ENCODE assay signal across 4 worm cellular contexts in genomic region chrX:14238291-14238758, ce11.
TF ChIP-seq lines count a peak whose summit lies in the region.

Gene K04C1.2 (plus strand): TSS chrX:14238708.

TF ChIP-seq in whole organism, L1 larva, 84 proteins besides CTCF, POLR2A, EP300 and RAD21 (continued from another document and continues in another):
- TF ChIP-seq fkh-10 (GFP tag; optimal IDR thresholded peaks at IDR 0.05; lab: Kevin White, UChicago): no peak
- no peak for TF ChIP-seq fkh-4 (tag; optimal IDR thresholded peaks at IDR 0.05; lab: Kevin White, UChicago; ENCODE audit: borderline replicate concordance)
- TF ChIP-seq hpl-2 (GFP tag; optimal IDR thresholded peaks at IDR 0.05; lab: Kevin White, UChicago): no peak
- no peak for TF ChIP-seq irx-1 (tag; optimal IDR thresholded peaks at IDR 0.05; lab: Kevin White, UChicago)
- no peak for TF ChIP-seq ces-1 (GFP tag; optimal IDR thresholded peaks at IDR 0.05; lab: Kevin White, UChicago)
- peak in 1 of 3 experiments; percentile 52 for TF ChIP-seq ceh-82 (tag; optimal IDR thresholded peaks at IDR 0.05; lab: Kevin White, UChicago)
- TF ChIP-seq ztf-4 (tag; optimal IDR thresholded peaks at IDR 0.05; lab: Kevin White, UChicago): no peak
- TF ChIP-seq nhr-11 (tag; optimal IDR thresholded peaks at IDR 0.05; lab: Kevin White, UChicago): no peak
- no peak for TF ChIP-seq snpc-4 (tag; optimal IDR thresholded peaks at IDR 0.05; lab: Kevin White, UChicago)
- TF ChIP-seq efl-1 (optimal IDR thresholded peaks at IDR 0.05; lab: Kevin White, UChicago): peak; percentile 10 to 20
- TF ChIP-seq efl-1 (GFP tag; optimal IDR thresholded peaks at IDR 0.05 in 1 of 2; lab: Kevin White, UChicago): peak in 1 of 2 experiments; percentile 33
- no peak for TF ChIP-seq egl-27 (tag; optimal IDR thresholded peaks at IDR 0.05; lab: Kevin White, UChicago)
- TF ChIP-seq sptf-1 (tag; optimal IDR thresholded peaks at IDR 0.05; lab: Kevin White, UChicago): no peak
- no peak for TF ChIP-seq xbp-1 (tag; optimal IDR thresholded peaks at IDR 0.05; lab: Kevin White, UChicago)
- peak; percentile 6 for TF ChIP-seq nhr-47 (tag; optimal IDR thresholded peaks at IDR 0.05; lab: Kevin White, UChicago)
- no peak for TF ChIP-seq mab-9 (GFP tag; IDR thresholded peaks at IDR 0.05; lab: Robert Waterston, UW)
- no peak for TF ChIP-seq pag-3 (tag; optimal IDR thresholded peaks at IDR 0.05; lab: Kevin White, UChicago; ENCODE audit: borderline replicate concordance, insufficient read depth)
- no peak for TF ChIP-seq tlp-1 (tag; optimal IDR thresholded peaks at IDR 0.05; lab: Kevin White, UChicago)
- no peak for TF ChIP-seq ztf-11 (tag; optimal IDR thresholded peaks at IDR 0.05; lab: Kevin White, UChicago)
- no peak for TF ChIP-seq sox-4 (tag; optimal IDR thresholded peaks at IDR 0.05; lab: Kevin White, UChicago)
- no peak for TF ChIP-seq lir-3 (tag; optimal IDR thresholded peaks at IDR 0.05; lab: Kevin White, UChicago; ENCODE audit: poor library complexity)
- no peak for TF ChIP-seq ama-1 (optimal IDR thresholded peaks at IDR 0.05; lab: Kevin White, UChicago)
- peak; percentile 32 to 68 for TF ChIP-seq lin-35 (GFP tag; optimal IDR thresholded peaks at IDR 0.05; lab: Kevin White, UChicago)
- TF ChIP-seq C04F5.9 (tag; optimal IDR thresholded peaks at IDR 0.05; lab: Kevin White, UChicago): no peak
- TF ChIP-seq nhr-20 (tag; optimal IDR thresholded peaks at IDR 0.05; lab: Kevin White, UChicago): peak; percentile 24
- TF ChIP-seq nhr-237 (tag; optimal IDR thresholded peaks at IDR 0.05; lab: Kevin White, UChicago): no peak
- peak; percentile 59 for TF ChIP-seq snu-23 (GFP tag; optimal IDR thresholded peaks at IDR 0.05; lab: Kevin White, UChicago)
- no peak for TF ChIP-seq lin-15B (tag; optimal IDR thresholded peaks at IDR 0.05; lab: Kevin White, UChicago)
- TF ChIP-seq dpl-1 (GFP tag; optimal IDR thresholded peaks at IDR 0.05; lab: Kevin White, UChicago): peak in 1 of 3 experiments; percentile 35
- TF ChIP-seq C34B4.2 (tag; optimal IDR thresholded peaks at IDR 0.05; lab: Kevin White, UChicago): no peak
- no peak for TF ChIP-seq ceh-8 (GFP tag; optimal IDR thresholded peaks at IDR 0.05; lab: Kevin White, UChicago)
- peak; percentile 33 for TF ChIP-seq nhr-71 (tag; optimal IDR thresholded peaks at IDR 0.05; lab: Kevin White, UChicago)
- TF ChIP-seq unc-130 (tag; optimal IDR thresholded peaks at IDR 0.05; lab: Kevin White, UChicago): no peak
- TF ChIP-seq nhr-85 (tag; lab: Kevin White, UChicago): no peak

TF ChIP-seq in whole organism, L2 larva, 48 proteins besides CTCF, POLR2A, EP300 and RAD21 (continued from another document):
- no peak for TF ChIP-seq ztf-11 (tag; optimal IDR thresholded peaks at IDR 0.05; lab: Kevin White, UChicago)
- TF ChIP-seq lsy-2 (tag; optimal IDR thresholded peaks at IDR 0.05; lab: Kevin White, UChicago): peak in 1 of 2 experiments; percentile 51
- no peak for TF ChIP-seq gmeb-1 (tag; optimal IDR thresholded peaks at IDR 0.05; lab: Kevin White, UChicago)
- TF ChIP-seq sem-4 (tag; optimal IDR thresholded peaks at IDR 0.05; lab: Kevin White, UChicago): no peak
- peak; percentile 9 for TF ChIP-seq blmp-1 (tag; optimal IDR thresholded peaks at IDR 0.05; lab: Kevin White, UChicago; ENCODE audit: insufficient read depth)
- TF ChIP-seq nhr-10 (tag; optimal IDR thresholded peaks at IDR 0.05; lab: Kevin White, UChicago): no peak
- TF ChIP-seq ZK546.5 (tag; optimal IDR thresholded peaks at IDR 0.05; lab: Kevin White, UChicago): no peak
- no peak for TF ChIP-seq egl-27 (tag; optimal IDR thresholded peaks at IDR 0.05; lab: Kevin White, UChicago)
- TF ChIP-seq nhr-237 (tag; optimal IDR thresholded peaks at IDR 0.05; lab: Kevin White, UChicago): no peak
- no peak for TF ChIP-seq elt-3 (tag; optimal IDR thresholded peaks at IDR 0.05; lab: Kevin White, UChicago)
- TF ChIP-seq fos-1 (tag; optimal IDR thresholded peaks at IDR 0.05; lab: Kevin White, UChicago): peak; percentile 35
- no peak for TF ChIP-seq unc-39 (tag; optimal IDR thresholded peaks at IDR 0.05; lab: Kevin White, UChicago)
- no peak for TF ChIP-seq Y55F3AM.14 (GFP tag; optimal IDR thresholded peaks at IDR 0.05; lab: Kevin White, UChicago)
- no peak for TF ChIP-seq R02D3.7 (tag; optimal IDR thresholded peaks at IDR 0.05; lab: Kevin White, UChicago)
- no peak for TF ChIP-seq mab-5 (tag; optimal IDR thresholded peaks at IDR 0.05; lab: Kevin White, UChicago)
- no peak for TF ChIP-seq sma-3 (GFP tag; optimal IDR thresholded peaks at IDR 0.05; lab: Kevin White, UChicago)
- TF ChIP-seq elt-1 (tag; optimal IDR thresholded peaks at IDR 0.05; lab: Kevin White, UChicago): no peak
- no peak for TF ChIP-seq aly-2 (tag; optimal IDR thresholded peaks at IDR 0.05; lab: Kevin White, UChicago)
- TF ChIP-seq ztf-4 (tag; optimal IDR thresholded peaks at IDR 0.05; lab: Kevin White, UChicago): no peak
- no peak for TF ChIP-seq nhr-77 (tag; optimal IDR thresholded peaks at IDR 0.05; lab: Kevin White, UChicago)
- TF ChIP-seq F13H6.1 (tag; optimal IDR thresholded peaks at IDR 0.05; lab: Kevin White, UChicago): peak; percentile 39
- TF ChIP-seq lin-39 (tag; optimal IDR thresholded peaks at IDR 0.05; lab: Kevin White, UChicago): no peak
- TF ChIP-seq zag-1 (tag; optimal IDR thresholded peaks at IDR 0.05; lab: Kevin White, UChicago): no peak
- no peak for TF ChIP-seq peb-1 (tag; optimal IDR thresholded peaks at IDR 0.05; lab: Kevin White, UChicago)
- TF ChIP-seq lin-13 (GFP tag; optimal IDR thresholded peaks at IDR 0.05; lab: Kevin White, UChicago): no peak
- TF ChIP-seq mdl-1 (tag; optimal IDR thresholded peaks at IDR 0.05; lab: Kevin White, UChicago): no peak
- TF ChIP-seq dmd-4 (tag; optimal IDR thresholded peaks at IDR 0.05; lab: Kevin White, UChicago): no peak
- no peak for TF ChIP-seq alr-1 (tag; optimal IDR thresholded peaks at IDR 0.05; lab: Kevin White, UChicago)
- TF ChIP-seq nhr-12 (tag; optimal IDR thresholded peaks at IDR 0.05; lab: Kevin White, UChicago): no peak
- TF ChIP-seq lin-11 (tag; optimal IDR thresholded peaks at IDR 0.05; lab: Kevin White, UChicago): no peak
- no peak for TF ChIP-seq ztf-1 (GFP tag; conservative IDR thresholded peaks at IDR 0.05; lab: Robert Waterston, UW)
- no peak for TF ChIP-seq nhr-11 (tag; optimal IDR thresholded peaks at IDR 0.05; lab: Kevin White, UChicago)
- TF ChIP-seq ama-1 (optimal IDR thresholded peaks at IDR 0.05; lab: Kevin White, UChicago): no peak
- TF ChIP-seq nhr-25 (tag; optimal IDR thresholded peaks at IDR 0.05; lab: Kevin White, UChicago): peak; percentile 46
- TF ChIP-seq unc-55 (GFP tag; optimal IDR thresholded peaks at IDR 0.05; lab: Kevin White, UChicago): peak; percentile 66
- no peak for TF ChIP-seq ceh-16 (tag; optimal IDR thresholded peaks at IDR 0.05; lab: Kevin White, UChicago)
- TF ChIP-seq nhr-23 (tag; optimal IDR thresholded peaks at IDR 0.05; lab: Kevin White, UChicago): no peak

TF ChIP-seq in whole organism, L3 larva, 47 proteins besides CTCF, POLR2A, EP300 and RAD21 (continued from another document):
- TF ChIP-seq nhr-11 (tag; optimal IDR thresholded peaks at IDR 0.05; lab: Kevin White, UChicago) (no peak), mml-1 (tag; optimal IDR thresholded peaks at IDR 0.05; lab: Kevin White, UChicago) (no peak), elt-1 (tag; optimal IDR thresholded peaks at IDR 0.05; lab: Kevin White, UChicago) (no peak), skn-1 (tag; optimal IDR thresholded peaks at IDR 0.05; lab: Kevin White, UChicago) (no peak), fkh-2 (tag; optimal IDR thresholded peaks at IDR 0.05; lab: Kevin White, UChicago) (no peak), sea-2 (GFP tag; optimal IDR thresholded peaks at IDR 0.05; lab: Kevin White, UChicago) (no peak), fos-1 (tag; optimal IDR thresholded peaks at IDR 0.05; lab: Kevin White, UChicago) (no peak), unc-39 (tag; optimal IDR thresholded peaks at IDR 0.05; lab: Kevin White, UChicago) (no peak), nhr-25 (tag; optimal IDR thresholded peaks at IDR 0.05; lab: Kevin White, UChicago) (peak; percentile 9), fkh-10 (GFP tag; optimal IDR thresholded peaks at IDR 0.05; lab: Kevin White, UChicago) (no peak), elt-2 (tag; optimal IDR thresholded peaks at IDR 0.05; lab: Kevin White, UChicago) (peak; percentile 58), pqm-1 (tag; optimal IDR thresholded peaks at IDR 0.05; lab: Kevin White, UChicago) (peak; percentile 44), ceh-9 (tag; optimal IDR thresholded peaks at IDR 0.05; lab: Kevin White, UChicago) (no peak), elt-3 (tag; optimal IDR thresholded peaks at IDR 0.05; lab: Kevin White, UChicago) (no peak), lsy-12 (tag; optimal IDR thresholded peaks at IDR 0.05; lab: Kevin White, UChicago) (no peak), eor-1 (tag; optimal IDR thresholded peaks at IDR 0.05; lab: Kevin White, UChicago) (no peak), ztf-11 (tag; optimal IDR thresholded peaks at IDR 0.05; lab: Kevin White, UChicago) (no peak), ceh-82 (tag; optimal IDR thresholded peaks at IDR 0.05; lab: Kevin White, UChicago) (no peak), egl-5 (tag; optimal IDR thresholded peaks at IDR 0.05; lab: Kevin White, UChicago) (no peak), tbx-2 (tag; optimal IDR thresholded peaks at IDR 0.05; lab: Kevin White, UChicago) (no peak), nfya-1 (tag; optimal IDR thresholded peaks at IDR 0.05; lab: Kevin White, UChicago; ENCODE audit: insufficient read depth) (peak; percentile 50), ama-1 (optimal IDR thresholded peaks at IDR 0.05; lab: Kevin White, UChicago) (no peak), unc-62 (GFP tag; optimal IDR thresholded peaks at IDR 0.05; lab: Kevin White, UChicago) (no peak), aly-2 (tag; optimal IDR thresholded peaks at IDR 0.05; lab: Kevin White, UChicago) (no peak), zag-1 (tag; optimal IDR thresholded peaks at IDR 0.05; lab: Kevin White, UChicago) (no peak), lin-39 (tag; optimal IDR thresholded peaks at IDR 0.05; lab: Kevin White, UChicago) (peak; percentile 42)

TF ChIP-seq in whole organism, L4 larva, 104 proteins besides CTCF, POLR2A, EP300 and RAD21 (continued from another document):
- TF ChIP-seq lin-38 (GFP tag; IDR thresholded peaks at IDR 0.05; lab: Robert Waterston, UW) (no peak), aly-2 (tag; optimal IDR thresholded peaks at IDR 0.05; lab: Kevin White, UChicago) (no peak), F26F4.8 (GFP tag; conservative IDR thresholded peaks at IDR 0.05; lab: Robert Waterston, UW) (no peak), mdl-1 (tag; optimal IDR thresholded peaks at IDR 0.05; lab: Kevin White, UChicago) (peak in 1 of 2 experiments; percentile 47), Y48G9A.11 (GFP tag; IDR thresholded peaks at IDR 0.05; lab: Robert Waterston, UW) (no peak), dmd-9 (GFP tag; IDR thresholded peaks at IDR 0.05; lab: Robert Waterston, UW) (no peak), ceh-62 (tag; optimal IDR thresholded peaks at IDR 0.05; lab: Kevin White, UChicago) (no peak), Y105C5A.15 (GFP tag; IDR thresholded peaks at IDR 0.05; lab: Robert Waterston, UW) (no peak), zag-1 (tag; optimal IDR thresholded peaks at IDR 0.05; lab: Kevin White, UChicago) (no peak), lin-13 (GFP tag; optimal IDR thresholded peaks at IDR 0.05; lab: Kevin White, UChicago) (peak; percentile 40), nhr-237 (tag; optimal IDR thresholded peaks at IDR 0.05; lab: Kevin White, UChicago) (no peak), pqm-1 (tag; optimal IDR thresholded peaks at IDR 0.05; lab: Kevin White, UChicago) (no peak), mes-2 (tag; optimal IDR thresholded peaks at IDR 0.05; lab: Kevin White, UChicago; ENCODE audit: poor library complexity, severe bottlenecking) (peak; percentile 58), fkh-10 (GFP tag; optimal IDR thresholded peaks at IDR 0.05; lab: Kevin White, UChicago) (no peak), rbr-2 (tag; optimal IDR thresholded peaks at IDR 0.05; lab: Kevin White, UChicago) (peak; percentile 53), daf-12 (tag; optimal IDR thresholded peaks at IDR 0.05; lab: Kevin White, UChicago) (no peak), saeg-2 (GFP tag; IDR thresholded peaks at IDR 0.05; lab: Robert Waterston, UW) (no peak), ama-1 (optimal IDR thresholded peaks at IDR 0.05; lab: Kevin White, UChicago) (no peak), nhr-76 (tag; optimal IDR thresholded peaks at IDR 0.05; lab: Kevin White, UChicago) (no peak), nhr-28 (tag; optimal IDR thresholded peaks at IDR 0.05; lab: Kevin White, UChicago) (peak; percentile 42), nhr-41 (GFP tag; IDR thresholded peaks at IDR 0.05; lab: Robert Waterston, UW) (no peak), nhr-77 (tag; optimal IDR thresholded peaks at IDR 0.05; lab: Kevin White, UChicago) (peak; percentile 34), nhr-102 (tag; optimal IDR thresholded peaks at IDR 0.05; lab: Kevin White, UChicago) (no peak), nhr-6 (tag; optimal IDR thresholded peaks at IDR 0.05; lab: Kevin White, UChicago) (peak; percentile 32), nhr-11 (tag; optimal IDR thresholded peaks at IDR 0.05; lab: Kevin White, UChicago) (no peak), hlh-11 (tag; optimal IDR thresholded peaks at IDR 0.05; lab: Kevin White, UChicago) (peak; percentile 72), cey-2 (tag; optimal IDR thresholded peaks at IDR 0.05; lab: Kevin White, UChicago; ENCODE audit: borderline replicate concordance, insufficient read depth) (no peak), F10B5.3 (tag; optimal IDR thresholded peaks at IDR 0.05; lab: Kevin White, UChicago) (no peak), spr-3 (GFP tag; optimal IDR thresholded peaks at IDR 0.05; lab: Kevin White, UChicago) (no peak), dmd-6 (GFP tag; IDR thresholded peaks at IDR 0.05; lab: Robert Waterston, UW) (peak; percentile 27; the same call in 1 of the 2 replicates), tra-1 (GFP tag; IDR thresholded peaks at IDR 0.05; lab: Robert Waterston, UW) (no peak), madf-9 (GFP tag; conservative IDR thresholded peaks at IDR 0.05; lab: Robert Waterston, UW) (no peak), ceh-44 (GFP tag; IDR thresholded peaks at IDR 0.05; lab: Robert Waterston, UW) (no peak), dpl-1 (GFP tag; optimal IDR thresholded peaks at IDR 0.05; lab: Kevin White, UChicago) (peak; percentile 11), lin-1 (GFP tag; IDR thresholded peaks at IDR 0.05; lab: Robert Waterston, UW) (no peak), mdt-29 (GFP tag; IDR thresholded peaks at IDR 0.05; lab: Robert Waterston, UW) (no peak), aha-1 (tag; lab: Kevin White, UChicago) (peak; percentile 96), pha-4 (GFP tag; IDR thresholded peaks at IDR 0.05; lab: Robert Waterston, UW) (no peak), pha-4 (tag; optimal IDR thresholded peaks at IDR 0.05; lab: Kevin White, UChicago) (no peak), hmg-1.1 (GFP tag; IDR thresholded peaks at IDR 0.05; lab: Robert Waterston, UW) (peak; percentile 37; the same call in 1 of the 2 replicates), arid-1 (GFP tag; conservative IDR thresholded peaks at IDR 0.05; lab: Robert Waterston, UW) (no peak), F49E8.2 (tag; optimal IDR thresholded peaks at IDR 0.05; lab: Kevin White, UChicago; ENCODE audit: borderline replicate concordance) (no peak), daf-16 (GFP tag; optimal IDR thresholded peaks at IDR 0.05; lab: Kevin White, UChicago) (no peak), daf-16 (tag; optimal IDR thresholded peaks at IDR 0.05; lab: Kevin White, UChicago) (peak; percentile 43), lsy-2 (tag; optimal IDR thresholded peaks at IDR 0.05; lab: Kevin White, UChicago) (no peak), hif-1 (tag; optimal IDR thresholded peaks at IDR 0.05; lab: Kevin White, UChicago) (peak in 1 of 2 experiments; percentile 30)
